Worm (Caenorhabditis elegans) whole organism, early embryonic: Measurements from ENCODE around the gene C05B5.8.

Source experiments
- ama-1 ChIP-seq: fragments of 150-350 bp; optimal IDR thresholded peaks from 2 replicates; lab custom pipeline; 2014
- flt-1 ChIP-seq: fragments of 200-800 bp; sonication (Bioruptor generic); IDR thresholded peaks from 2 replicates; pipeline ENCODE4 v1.3.6; 2022; ENCODE audit warnings: missing genetic modification characterization, missing compliant biosample characterization
- hmg-4 ChIP-seq: fragments of 200-800 bp; sonication (Bioruptor generic); optimal IDR thresholded peaks from 2 replicates; lab custom pipeline; 2018; ENCODE audit warnings: mild to moderate bottlenecking, missing genetic modification characterization, missing compliant biosample characterization
- pes-1 ChIP-seq: fragments of 200-800 bp; sonication (Bioruptor generic); IDR thresholded peaks from 2 replicates; pipeline ENCODE4 v1.3.6; 2022; ENCODE audit warnings: missing genetic modification reagents, missing genetic modification characterization, missing compliant biosample characterization
- sea-1 ChIP-seq: fragments of 200-800 bp; sonication (Bioruptor generic); conservative IDR thresholded peaks from 2 replicates; pipeline ENCODE4 v1.3.6; 2022; ENCODE audit warnings: missing genetic modification characterization, missing compliant biosample characterization
- tbx-37 ChIP-seq: fragments of 200-800 bp; sonication (Bioruptor generic); conservative IDR thresholded peaks from 2 replicates; pipeline ENCODE4 v1.3.6; 2022; ENCODE audit warnings: missing genetic modification reagents, missing genetic modification characterization, missing compliant biosample characterization

ce11 chrIII:10023452-10023851 is 16.9 kb upstream of the C05B5.8 start, which contains the start of gene ins-21:
- TF ChIP-seq flt-1 (GFP tag; lab: Robert Waterston, UW), result no peak
- no peak for TF ChIP-seq ama-1 (lab: Kevin White, UChicago)
- no peak for TF ChIP-seq pes-1
- no peak for TF ChIP-seq tbx-37
- no peak for TF ChIP-seq hmg-4 (GFP tag; lab: Kevin White, UChicago)
- TF ChIP-seq sea-1 (GFP tag; lab: Robert Waterston, UW), result no peak
